Worm (Caenorhabditis elegans) whole organism, L3 larva: ENCODE measurements around the gene eif-3.D.

Source experiments
- ama-1 ChIP-seq: fragments of 150-350 bp; optimal IDR thresholded peaks from 2 replicates; lab custom pipeline; 2018
- ceh-82 ChIP-seq: fragments of 150-350 bp; optimal IDR thresholded peaks from 2 replicates; lab custom pipeline; 2014; ENCODE audit warnings: missing biosample characterization, missing genetic modification characterization
- elt-2 ChIP-seq: sonication (generic microtip); optimal IDR thresholded peaks from 2 replicates; lab custom pipeline; 2016; ENCODE audit warnings: missing genetic modification reagents, mild to moderate bottlenecking, missing genetic modification characterization, missing compliant biosample characterization
- fos-1 ChIP-seq: fragments of 150-350 bp; optimal IDR thresholded peaks from 2 replicates; lab custom pipeline; 2014; ENCODE audit warnings: missing biosample characterization, missing genetic modification characterization
- lin-39 ChIP-seq: fragments of 150-350 bp; optimal IDR thresholded peaks from 2 replicates; lab custom pipeline; 2018; ENCODE audit warnings: missing biosample characterization, missing genetic modification reagents, missing genetic modification characterization
- nhr-237 ChIP-seq: fragments of 150-350 bp; optimal IDR thresholded peaks from 2 replicates; lab custom pipeline; 2014; ENCODE audit warnings: missing biosample characterization, missing genetic modification characterization
- nhr-25 ChIP-seq: sonication (generic microtip); optimal IDR thresholded peaks from 2 replicates; lab custom pipeline; 2017; ENCODE audit warnings: missing biosample characterization, missing genetic modification characterization
- pqm-1 ChIP-seq: fragments of 150-350 bp; optimal IDR thresholded peaks from 2 replicates; lab custom pipeline; 2017; ENCODE audit warnings: missing biosample characterization, missing genetic modification characterization, inconsistent platforms
- snpc-4 ChIP-seq: fragments of 150-350 bp; optimal IDR thresholded peaks from 2 replicates; lab custom pipeline; 2014; ENCODE audit warnings: missing biosample characterization, missing genetic modification characterization
- tbx-2 ChIP-seq: sonication (generic microtip); optimal IDR thresholded peaks from 2 replicates; lab custom pipeline; 2016; ENCODE audit warnings: mild to moderate bottlenecking, missing genetic modification characterization, missing compliant biosample characterization
- ztf-4 ChIP-seq: fragments of 150-350 bp; optimal IDR thresholded peaks from 2 replicates; lab custom pipeline; 2014; ENCODE audit warnings: missing biosample characterization, missing genetic modification characterization

DNA sequence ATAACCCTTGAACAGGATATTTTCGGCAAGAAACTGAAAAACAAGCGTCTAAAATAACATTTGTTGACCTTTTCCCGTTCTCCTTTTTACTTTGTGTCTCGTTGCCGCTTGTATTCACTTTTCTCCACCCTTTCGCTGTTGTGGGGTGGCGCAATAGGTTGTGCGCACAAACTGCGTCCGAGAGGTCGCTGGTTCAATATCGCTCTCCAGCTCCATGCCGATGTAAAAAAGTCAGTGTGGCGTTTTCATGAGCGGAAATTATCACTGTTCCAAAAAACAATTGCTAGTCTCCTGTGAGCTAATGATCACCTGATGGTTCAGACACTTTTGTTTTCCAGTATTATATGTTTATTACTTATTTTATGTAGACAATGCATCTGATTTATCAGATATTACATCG is 33.8 kb downstream of the eif-3.D start:
- TF ChIP-seq snpc-4 (tag; lab: Kevin White, UChicago) (peak; percentile 41), ztf-4 (tag; lab: Kevin White, UChicago) (no peak), elt-2 (peak; percentile 62), nhr-25 (tag; lab: Kevin White, UChicago) (peak; percentile 26), ama-1 (lab: Kevin White, UChicago) (no peak), tbx-2 (tag; lab: Kevin White, UChicago) (peak; percentile 67), nhr-237 (no peak), lin-39 (peak; percentile 82), fos-1 (tag; lab: Kevin White, UChicago) (no peak), ceh-82 (tag; lab: Kevin White, UChicago) (peak; percentile 9), pqm-1 (tag; lab: Kevin White, UChicago) (no peak)
